Worm (Caenorhabditis elegans) whole organism, L3 larva: ENCODE results near the gene famp-1.
A peak's percentile ranks its signal among the peaks of the same experiment; 100 is the strongest.

Experiments
- R02D3.7 ChIP-seq: fragments of 150-350 bp; optimal IDR thresholded peaks from 2 replicates; lab custom pipeline; 2014; ENCODE audit warnings: missing biosample characterization, missing genetic modification characterization
- ZK546.5 ChIP-seq: sonication (generic microtip); optimal IDR thresholded peaks from 2 replicates; lab custom pipeline; 2017; ENCODE audit warnings: missing biosample characterization, missing genetic modification characterization
- aly-2 ChIP-seq: fragments of 150-350 bp; optimal IDR thresholded peaks from 2 replicates; lab custom pipeline; 2014; ENCODE audit warnings: missing biosample characterization, missing genetic modification characterization
- ama-1 ChIP-seq: fragments of 150-350 bp; optimal IDR thresholded peaks from 2 replicates; lab custom pipeline; 2018
- ceh-16 ChIP-seq: sonication (generic microtip); optimal IDR thresholded peaks from 2 replicates; lab custom pipeline; 2017; ENCODE audit warnings: missing biosample characterization, missing genetic modification characterization
- ceh-28 ChIP-seq: fragments of 150-350 bp; optimal IDR thresholded peaks from 2 replicates; lab custom pipeline; 2014; ENCODE audit warnings: missing biosample characterization, missing genetic modification reagents, missing genetic modification characterization
- ceh-9 ChIP-seq: sonication (generic microtip); optimal IDR thresholded peaks from 2 replicates; lab custom pipeline; 2018; ENCODE audit warnings: missing biosample characterization, missing genetic modification characterization
- daf-12 ChIP-seq: fragments of 150-350 bp; optimal IDR thresholded peaks from 2 replicates; lab custom pipeline; 2014; ENCODE audit warnings: missing biosample characterization, missing genetic modification reagents, missing genetic modification characterization
- egl-5 ChIP-seq: fragments of 150-350 bp; optimal IDR thresholded peaks from 2 replicates; lab custom pipeline; 2017; ENCODE audit warnings: missing biosample characterization, missing genetic modification reagents, missing genetic modification characterization, inconsistent platforms
- eor-1 ChIP-seq, 2 experiments: fragments of 150-350 bp; optimal IDR thresholded peaks; 2 replicates each; lab custom pipeline; 2014 to 2018; ENCODE audit warnings: missing biosample characterization in 2 of 2, missing genetic modification characterization in 2 of 2
- fkh-2 ChIP-seq: fragments of 150-350 bp; optimal IDR thresholded peaks from 2 replicates; lab custom pipeline; 2014; ENCODE audit warnings: missing biosample characterization, missing genetic modification reagents, missing genetic modification characterization
- fos-1 ChIP-seq: fragments of 150-350 bp; optimal IDR thresholded peaks from 2 replicates; lab custom pipeline; 2014; ENCODE audit warnings: missing biosample characterization, missing genetic modification characterization
- hmg-11 ChIP-seq: sonication (generic microtip); optimal IDR thresholded peaks from 2 replicates; lab custom pipeline; 2016; ENCODE audit warnings: missing genetic modification characterization, missing compliant biosample characterization
- jun-1 ChIP-seq: fragments of 150-350 bp; optimal IDR thresholded peaks from 2 replicates; lab custom pipeline; 2014; ENCODE audit warnings: missing biosample characterization, missing genetic modification reagents, missing genetic modification characterization
- lin-15B ChIP-seq: fragments of 150-350 bp; optimal IDR thresholded peaks from 2 replicates; lab custom pipeline; 2014; ENCODE audit warnings: missing biosample characterization, missing genetic modification characterization
- lin-39 ChIP-seq: fragments of 150-350 bp; optimal IDR thresholded peaks from 2 replicates; lab custom pipeline; 2018; ENCODE audit warnings: missing biosample characterization, missing genetic modification reagents, missing genetic modification characterization
- lsy-12 ChIP-seq: sonication (generic microtip); optimal IDR thresholded peaks from 2 replicates; lab custom pipeline; 2016; ENCODE audit warnings: mild to moderate bottlenecking, missing genetic modification characterization, missing compliant biosample characterization
- mml-1 ChIP-seq: fragments of 150-350 bp; sonication (generic microtip); optimal IDR thresholded peaks from 3 replicates; lab custom pipeline; 2014; ENCODE audit warnings: missing biosample characterization, missing genetic modification characterization
- nhr-11 ChIP-seq: fragments of 150-350 bp; optimal IDR thresholded peaks from 2 replicates; lab custom pipeline; 2014; ENCODE audit warnings: missing biosample characterization, missing genetic modification characterization
- nhr-12 ChIP-seq: fragments of 150-350 bp; optimal IDR thresholded peaks from 2 replicates; lab custom pipeline; 2014; ENCODE audit warnings: missing biosample characterization, missing genetic modification characterization
- nhr-237 ChIP-seq: fragments of 150-350 bp; optimal IDR thresholded peaks from 2 replicates; lab custom pipeline; 2014; ENCODE audit warnings: missing biosample characterization, missing genetic modification characterization
- nhr-25 ChIP-seq: sonication (generic microtip); optimal IDR thresholded peaks from 2 replicates; lab custom pipeline; 2017; ENCODE audit warnings: missing biosample characterization, missing genetic modification characterization
- nhr-28 ChIP-seq: fragments of 150-350 bp; optimal IDR thresholded peaks from 2 replicates; lab custom pipeline; 2014; ENCODE audit warnings: missing biosample characterization, missing genetic modification characterization
- nhr-67 ChIP-seq: fragments of 150-350 bp; optimal IDR thresholded peaks from 2 replicates; lab custom pipeline; 2014; ENCODE audit warnings: missing biosample characterization, missing genetic modification characterization
- nhr-76 ChIP-seq: fragments of 150-350 bp; sonication (generic microtip); optimal IDR thresholded peaks from 5 replicates; lab custom pipeline; 2014; ENCODE audit warnings: missing biosample characterization, missing genetic modification characterization
- nhr-77 ChIP-seq: fragments of 150-350 bp; optimal IDR thresholded peaks from 2 replicates; lab custom pipeline; 2014; ENCODE audit warnings: missing biosample characterization, missing genetic modification characterization
- pha-4 ChIP-seq: fragments of 150-350 bp; optimal IDR thresholded peaks from 2 replicates; lab custom pipeline; 2014; ENCODE audit warnings: missing biosample characterization, missing genetic modification reagents, missing genetic modification characterization
- sea-2 ChIP-seq: fragments of 150-350 bp; sonication (generic microtip); optimal IDR thresholded peaks from 4 replicates; lab custom pipeline; 2014; ENCODE audit warnings: missing biosample characterization, missing genetic modification reagents, missing genetic modification characterization
- skn-1 ChIP-seq: fragments of 150-350 bp; optimal IDR thresholded peaks from 2 replicates; lab custom pipeline; 2014; ENCODE audit warnings: missing biosample characterization, missing genetic modification characterization
- tbx-2 ChIP-seq: sonication (generic microtip); optimal IDR thresholded peaks from 2 replicates; lab custom pipeline; 2016; ENCODE audit warnings: mild to moderate bottlenecking, missing genetic modification characterization, missing compliant biosample characterization
- unc-39 ChIP-seq: sonication (generic microtip); optimal IDR thresholded peaks from 4 replicates; lab custom pipeline; 2017; ENCODE audit warnings: missing biosample characterization, missing genetic modification characterization
- zag-1 ChIP-seq: fragments of 150-350 bp; optimal IDR thresholded peaks from 2 replicates; lab custom pipeline; 2014; ENCODE audit warnings: missing biosample characterization, missing genetic modification characterization
- ztf-11 ChIP-seq: fragments of 150-350 bp; optimal IDR thresholded peaks from 2 replicates; lab custom pipeline; 2014; ENCODE audit warnings: missing biosample characterization, missing genetic modification characterization
- ztf-4 ChIP-seq: fragments of 150-350 bp; optimal IDR thresholded peaks from 2 replicates; lab custom pipeline; 2014; ENCODE audit warnings: missing biosample characterization, missing genetic modification characterization

The famp-1 gene

DNA sequence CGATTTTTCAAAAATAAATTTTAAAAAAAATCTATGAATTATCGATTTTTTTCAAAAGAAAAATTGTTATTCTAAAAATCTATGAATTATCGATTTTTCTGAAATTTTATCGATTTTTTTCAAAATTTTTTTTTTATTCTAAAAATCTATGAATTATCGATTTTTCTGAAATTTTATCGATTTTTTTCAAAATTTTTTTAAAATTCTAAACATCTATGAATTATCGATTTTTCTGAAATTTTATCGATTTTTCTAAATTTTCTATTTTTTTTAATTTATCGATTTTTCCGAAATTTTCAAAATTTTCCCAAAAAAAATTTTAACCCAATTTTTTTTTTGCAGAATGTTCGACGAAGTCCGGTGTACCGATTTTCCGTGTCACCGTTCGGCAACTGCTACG is 30.2 kb downstream of the famp-1 start:
- TF ChIP-seq ceh-28 (tag; lab: Kevin White, UChicago), result peak; percentile 91

DNA sequence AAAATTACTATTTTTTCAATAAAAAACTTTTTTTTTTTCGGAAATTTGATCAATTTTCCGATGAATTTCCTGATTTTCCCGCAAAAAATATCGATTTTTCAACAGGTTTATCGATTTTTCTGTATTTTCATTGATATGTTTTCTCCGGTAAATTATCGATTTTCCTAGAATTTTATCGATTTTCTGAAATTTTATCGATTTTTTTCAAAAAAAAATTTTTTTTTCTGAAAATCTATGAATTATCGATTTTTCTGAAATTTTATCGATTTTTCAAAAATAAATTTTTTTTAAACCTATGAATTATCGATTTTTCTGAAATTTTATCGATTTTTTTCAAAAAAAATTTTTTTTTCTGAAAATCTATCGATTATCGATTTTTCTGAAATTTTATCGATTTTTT is 31.7 kb downstream of the famp-1 start:
- TF ChIP-seq ceh-28 (tag; lab: Kevin White, UChicago), result peak; percentile 71

DNA sequence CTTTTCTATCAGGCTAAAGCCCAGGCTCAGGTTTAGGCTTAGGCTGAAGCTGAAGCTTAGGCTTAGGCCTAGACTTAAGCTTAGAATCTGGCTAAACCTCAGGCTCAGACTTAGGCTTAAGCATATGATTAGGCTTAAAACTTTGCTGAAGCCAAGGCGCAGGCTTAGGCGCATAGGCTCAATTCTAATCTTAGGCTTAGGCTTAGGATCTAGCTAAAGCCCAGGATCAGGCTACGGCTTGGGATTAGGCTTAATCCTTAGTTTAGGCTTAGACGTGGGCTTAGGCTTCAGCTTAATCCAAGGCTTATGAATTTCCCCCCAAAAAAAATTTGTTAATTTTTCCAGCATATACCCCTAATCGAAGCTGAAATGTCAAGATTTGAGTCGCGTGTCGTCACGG is 34.8 kb downstream of the famp-1 start:
- no peak for TF ChIP-seq aly-2 (tag; lab: Kevin White, UChicago)
- TF ChIP-seq mml-1 (tag; lab: Kevin White, UChicago), result no peak
- TF ChIP-seq ceh-28 (tag; lab: Kevin White, UChicago), result no peak
- TF ChIP-seq skn-1 (tag; lab: Kevin White, UChicago), result no peak
- no peak for TF ChIP-seq nhr-25 (tag; lab: Kevin White, UChicago)
- no peak for TF ChIP-seq fos-1 (tag; lab: Kevin White, UChicago)
- TF ChIP-seq R02D3.7 (tag; lab: Kevin White, UChicago), result no peak
- no peak for TF ChIP-seq lin-39 (tag; lab: Kevin White, UChicago)
- no peak for TF ChIP-seq hmg-11 (tag; lab: Kevin White, UChicago)
- no peak for TF ChIP-seq nhr-28 (tag; lab: Kevin White, UChicago)
- no peak for TF ChIP-seq unc-39
- no peak for TF ChIP-seq nhr-237 (tag; lab: Kevin White, UChicago)
- TF ChIP-seq nhr-12 (tag; lab: Kevin White, UChicago), result no peak

DNA sequence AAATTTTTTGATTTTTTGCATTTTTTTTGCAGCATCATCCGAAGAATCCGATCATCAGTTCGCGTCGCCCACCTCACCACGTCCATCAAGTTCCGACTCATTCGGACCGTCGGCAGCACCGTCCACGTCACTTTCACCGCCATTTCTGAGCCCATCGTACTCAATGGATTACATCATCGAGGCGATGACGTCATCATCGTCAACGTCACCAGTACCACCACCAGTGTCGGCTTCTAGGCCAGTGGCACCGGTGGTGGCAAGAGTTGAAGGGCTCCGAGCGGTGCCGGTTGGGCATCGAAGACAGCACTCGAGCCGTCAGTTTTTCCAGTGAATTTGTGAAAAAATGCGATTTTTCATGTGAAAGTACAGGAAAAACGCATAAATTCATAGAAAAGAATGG is 39.8 kb downstream of the famp-1 start:
- TF ChIP-seq unc-39 (no peak), tbx-2 (tag; lab: Kevin White, UChicago) (no peak), nhr-237 (tag; lab: Kevin White, UChicago) (no peak), skn-1 (tag; lab: Kevin White, UChicago) (no peak), nhr-77 (tag; lab: Kevin White, UChicago) (no peak), hmg-11 (tag; lab: Kevin White, UChicago) (no peak), nhr-67 (no peak), nhr-11 (tag; lab: Kevin White, UChicago) (no peak), lsy-12 (tag; lab: Kevin White, UChicago) (no peak), ztf-11 (tag; lab: Kevin White, UChicago) (no peak), ceh-28 (tag; lab: Kevin White, UChicago) (no peak), sea-2 (GFP tag; lab: Kevin White, UChicago) (no peak), ceh-16 (tag; lab: Kevin White, UChicago) (no peak), nhr-12 (tag; lab: Kevin White, UChicago) (no peak), nhr-76 (no peak)

DNA sequence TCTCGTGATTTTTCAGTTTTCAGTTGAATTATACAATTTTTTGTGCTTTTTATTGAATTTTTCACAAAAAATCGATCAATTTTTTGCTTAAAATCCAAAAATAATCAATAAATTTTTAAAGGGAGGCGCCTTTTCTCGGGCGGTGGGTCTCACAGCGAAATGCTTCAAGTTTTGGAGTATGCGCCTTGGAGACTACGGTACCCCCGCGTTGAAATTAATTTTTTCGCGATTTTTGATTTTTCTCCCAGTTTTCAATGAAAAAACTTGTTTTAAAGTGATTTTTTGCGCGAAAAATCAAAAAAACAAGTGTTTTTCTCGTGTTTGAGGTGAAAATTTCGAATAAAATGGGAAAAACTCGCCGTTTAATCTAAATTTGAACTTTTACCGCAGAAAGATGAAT is 40.3 kb downstream of the famp-1 start:
- TF ChIP-seq lin-39 (tag; lab: Kevin White, UChicago), result no peak
- TF ChIP-seq nhr-28 (tag; lab: Kevin White, UChicago), result no peak
- TF ChIP-seq ztf-4, result no peak
- no peak for TF ChIP-seq jun-1
- no peak for TF ChIP-seq tbx-2 (tag; lab: Kevin White, UChicago)
- TF ChIP-seq nhr-11 (tag; lab: Kevin White, UChicago), result no peak
- no peak for TF ChIP-seq egl-5 (tag; lab: Kevin White, UChicago)
- TF ChIP-seq nhr-237 (tag; lab: Kevin White, UChicago), result no peak
- TF ChIP-seq fkh-2 (tag; lab: Kevin White, UChicago), result no peak
- TF ChIP-seq ZK546.5, result no peak
- TF ChIP-seq ztf-11 (tag; lab: Kevin White, UChicago), result no peak
- TF ChIP-seq eor-1 (tag; optimal IDR thresholded peaks at IDR 0.05; lab: Kevin White, UChicago), result no peak
- no peak for TF ChIP-seq sea-2 (GFP tag; lab: Kevin White, UChicago)
- no peak for TF ChIP-seq lsy-12 (tag; lab: Kevin White, UChicago)
- no peak for TF ChIP-seq unc-39
- TF ChIP-seq lin-15B (tag; lab: Kevin White, UChicago), result no peak
- no peak for TF ChIP-seq daf-12
- no peak for TF ChIP-seq ceh-9 (tag; lab: Kevin White, UChicago)
- TF ChIP-seq, all 47 proteins: peak for 0

DNA sequence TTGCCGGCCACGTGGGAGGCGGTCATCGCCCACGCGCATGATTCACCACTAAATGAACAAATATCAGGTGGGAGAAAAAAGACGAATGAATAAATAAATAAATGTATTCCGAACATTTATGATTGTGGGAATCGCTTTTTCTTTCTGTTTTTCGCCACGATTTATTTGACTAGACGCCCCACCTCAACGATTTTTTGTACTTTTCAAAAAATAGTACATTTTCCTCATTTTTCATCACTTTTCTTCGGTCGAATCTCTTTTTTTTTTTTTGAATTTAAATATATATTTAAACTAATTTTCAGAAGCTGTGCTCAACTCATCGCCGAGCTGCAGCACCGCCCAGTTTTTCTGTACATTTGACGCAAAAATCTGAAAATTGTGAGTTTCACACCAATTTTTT is 40.9 kb downstream of the famp-1 start, which contains the start of gene fnip-2:
TSS of gene fnip-2 (plus strand) at position 301 of the 400 bp plus-strand sequence.
- TF ChIP-seq tbx-2 (tag; lab: Kevin White, UChicago) (no peak), ama-1 (lab: Kevin White, UChicago) (no peak), lin-39 (tag; lab: Kevin White, UChicago) (no peak), nhr-28 (tag; lab: Kevin White, UChicago) (no peak), egl-5 (tag; lab: Kevin White, UChicago) (no peak), nhr-67 (no peak), zag-1 (tag; lab: Kevin White, UChicago) (no peak), pha-4 (tag; lab: Kevin White, UChicago) (no peak), sea-2 (GFP tag; lab: Kevin White, UChicago) (no peak), unc-39 (no peak), fkh-2 (tag; lab: Kevin White, UChicago) (no peak)
- TF ChIP-seq, all 47 proteins: peak for 0
